Worm (Caenorhabditis elegans) whole organism, young adult: Measurements from ENCODE around the gene D1022.4.

Experiments
- C17E4.6 ChIP-seq: fragments of 200-800 bp; sonication (Bioruptor generic); IDR thresholded peaks from 2 replicates; pipeline ENCODE4 v1.3.6; 2022; ENCODE audit warnings: missing genetic modification reagents, missing genetic modification characterization, missing compliant biosample characterization
- F10E7.11 ChIP-seq: sonication (generic microtip); optimal IDR thresholded peaks from 2 replicates; lab custom pipeline; 2017; ENCODE audit warnings: mild to moderate bottlenecking, missing genetic modification characterization, moderate library complexity, missing compliant biosample characterization
- F23B12.7 ChIP-seq: sonication (generic microtip); optimal IDR thresholded peaks from 2 replicates; lab custom pipeline; 2017; ENCODE audit warnings: missing genetic modification characterization, mild to moderate bottlenecking, missing compliant biosample characterization, antibody characterized with exemption, moderate library complexity; ENCODE audit not compliant: insufficient read depth
- F33H1.4 ChIP-seq: fragments of 200-800 bp; sonication (Bioruptor generic); IDR thresholded peaks from 2 replicates; pipeline ENCODE4 v1.3.6; 2022; ENCODE audit warnings: missing genetic modification reagents, missing genetic modification characterization, missing compliant biosample characterization
- F37B4.10 ChIP-seq: fragments of 200-800 bp; sonication (Bioruptor generic); IDR thresholded peaks from 2 replicates; pipeline ENCODE4 v1.3.6; 2022; ENCODE audit warnings: missing genetic modification characterization, missing compliant biosample characterization
- F39B2.1 ChIP-seq: fragments of 200-800 bp; sonication (Bioruptor generic); IDR thresholded peaks from 2 replicates; pipeline ENCODE4 v1.3.6; 2022; ENCODE audit warnings: missing genetic modification reagents, missing genetic modification characterization, missing compliant biosample characterization
- F49E8.2 ChIP-seq: sonication (generic microtip); optimal IDR thresholded peaks from 3 replicates; lab custom pipeline; 2017; ENCODE audit warnings: missing genetic modification characterization, mild to moderate bottlenecking, missing compliant biosample characterization, antibody characterized with exemption, moderate library complexity; ENCODE audit not compliant: insufficient read depth
- F52B5.7 ChIP-seq: sonication (generic microtip); optimal IDR thresholded peaks from 2 replicates; lab custom pipeline; 2016; ENCODE audit warnings: mild to moderate bottlenecking, missing genetic modification characterization, missing compliant biosample characterization
- F57A8.1 ChIP-seq: fragments of 200-800 bp; sonication (Bioruptor generic); optimal IDR thresholded peaks from 2 replicates; lab custom pipeline; 2018; ENCODE audit warnings: mild to moderate bottlenecking, missing genetic modification characterization, moderate library complexity, missing compliant biosample characterization
- F57C9.4 ChIP-seq: sonication (generic microtip); optimal IDR thresholded peaks from 2 replicates; lab custom pipeline; 2017; ENCODE audit warnings: mild to moderate bottlenecking, missing genetic modification characterization, missing compliant biosample characterization
- T07F8.4 ChIP-seq: sonication (generic microtip); optimal IDR thresholded peaks from 2 replicates; lab custom pipeline; 2016; ENCODE audit warnings: mild to moderate bottlenecking, missing genetic modification characterization, moderate library complexity, missing compliant biosample characterization
- Y67H2A.10 ChIP-seq: fragments of 200-800 bp; sonication (Bioruptor generic); conservative IDR thresholded peaks from 2 replicates; pipeline ENCODE4 v1.3.6; 2022; ENCODE audit warnings: missing genetic modification reagents, missing genetic modification characterization, missing compliant biosample characterization
- Y95B8A.8 ChIP-seq: fragments of 200-800 bp; sonication (Bioruptor generic); IDR thresholded peaks from 2 replicates; pipeline ENCODE4 v1.3.6; 2022; ENCODE audit warnings: missing genetic modification reagents, missing genetic modification characterization, missing compliant biosample characterization
- attf-3 ChIP-seq: fragments of 200-800 bp; sonication (Bioruptor generic); conservative IDR thresholded peaks from 2 replicates; pipeline ENCODE4 v1.3.6; 2022; ENCODE audit warnings: missing genetic modification reagents, missing genetic modification characterization, missing compliant biosample characterization
- attf-5 ChIP-seq: fragments of 200-800 bp; sonication (Bioruptor generic); optimal IDR thresholded peaks from 2 replicates; lab custom pipeline; 2018; ENCODE audit warnings: mild to moderate bottlenecking, missing genetic modification characterization, missing compliant biosample characterization
- cebp-2 ChIP-seq: fragments of 200-800 bp; sonication (Bioruptor generic); IDR thresholded peaks from 2 replicates; pipeline ENCODE4 v1.3.6; 2022; ENCODE audit warnings: missing genetic modification characterization, missing compliant biosample characterization
- ceh-100 ChIP-seq: fragments of 200-800 bp; sonication (Bioruptor generic); IDR thresholded peaks from 2 replicates; pipeline ENCODE4 v1.3.6; 2022; ENCODE audit warnings: missing genetic modification reagents, missing genetic modification characterization, missing compliant biosample characterization
- ceh-27 ChIP-seq: fragments of 200-800 bp; sonication (Bioruptor generic); optimal IDR thresholded peaks from 2 replicates; lab custom pipeline; 2018; ENCODE audit warnings: mild to moderate bottlenecking, missing genetic modification characterization, moderate library complexity, missing compliant biosample characterization
- ceh-91 ChIP-seq: fragments of 200-800 bp; sonication (Bioruptor generic); IDR thresholded peaks from 2 replicates; pipeline ENCODE4 v1.3.6; 2022; ENCODE audit warnings: missing genetic modification reagents, missing genetic modification characterization, missing compliant biosample characterization
- dpl-1 ChIP-seq: fragments of 150-350 bp; optimal IDR thresholded peaks from 2 replicates; lab custom pipeline; 2014; ENCODE audit warnings: missing biosample characterization, missing genetic modification reagents, missing genetic modification characterization
- efl-1 ChIP-seq: fragments of 150-350 bp; optimal IDR thresholded peaks from 2 replicates; lab custom pipeline; 2014; ENCODE audit warnings: missing biosample characterization, missing genetic modification reagents, missing genetic modification characterization
- egl-18 ChIP-seq: fragments of 200-800 bp; sonication (Bioruptor generic); IDR thresholded peaks from 2 replicates; pipeline ENCODE4 v1.3.6; 2022; ENCODE audit warnings: missing genetic modification reagents, missing genetic modification characterization, missing compliant biosample characterization
- egl-44 ChIP-seq: fragments of 200-800 bp; sonication (Bioruptor generic); IDR thresholded peaks from 2 replicates; pipeline ENCODE4 v1.3.6; 2022; ENCODE audit warnings: missing genetic modification reagents, missing genetic modification characterization, missing compliant biosample characterization
- egrh-3 ChIP-seq: fragments of 200-800 bp; sonication (Bioruptor generic); IDR thresholded peaks from 2 replicates; pipeline ENCODE4 v1.3.6; 2022; ENCODE audit warnings: missing genetic modification reagents, missing genetic modification characterization, missing compliant biosample characterization
- fkh-3 ChIP-seq: sonication (generic microtip); optimal IDR thresholded peaks from 2 replicates; lab custom pipeline; 2016; ENCODE audit warnings: mild to moderate bottlenecking, missing genetic modification characterization, missing compliant biosample characterization
- gei-17 ChIP-seq: fragments of 200-800 bp; sonication (Bioruptor generic); optimal IDR thresholded peaks from 2 replicates; lab custom pipeline; 2018; ENCODE audit warnings: mild to moderate bottlenecking, missing genetic modification characterization, missing compliant biosample characterization
- hlh-12 ChIP-seq: sonication (generic microtip); optimal IDR thresholded peaks from 2 replicates; lab custom pipeline; 2016; ENCODE audit warnings: missing genetic modification characterization, missing compliant biosample characterization
- lin-40 ChIP-seq: sonication (generic microtip); optimal IDR thresholded peaks from 2 replicates; lab custom pipeline; 2016; ENCODE audit warnings: missing genetic modification characterization, mild to moderate bottlenecking, missing compliant biosample characterization, missing genotype, missing genetic modification reagents
- mxl-1 ChIP-seq: sonication (generic microtip); optimal IDR thresholded peaks from 2 replicates; lab custom pipeline; 2016; ENCODE audit warnings: missing genetic modification characterization, missing compliant biosample characterization
- nfya-1 ChIP-seq: sonication (generic microtip); optimal IDR thresholded peaks from 2 replicates; lab custom pipeline; 2017; ENCODE audit warnings: antibody characterized with exemption, missing compliant biosample characterization, missing genetic modification characterization, borderline replicate concordance; ENCODE audit not compliant: insufficient read depth
- nfyb-1 ChIP-seq: fragments of 200-800 bp; sonication (Bioruptor generic); IDR thresholded peaks from 2 replicates; pipeline ENCODE4 v1.3.6; 2022; ENCODE audit warnings: missing genetic modification reagents, missing genetic modification characterization, missing compliant biosample characterization
- nhr-179 ChIP-seq: sonication (generic microtip); optimal IDR thresholded peaks from 2 replicates; lab custom pipeline; 2016; ENCODE audit warnings: mild to moderate bottlenecking, missing genetic modification characterization, missing compliant biosample characterization
- nhr-27 ChIP-seq: fragments of 200-800 bp; sonication (Bioruptor generic); optimal IDR thresholded peaks from 2 replicates; lab custom pipeline; 2018; ENCODE audit warnings: mild to moderate bottlenecking, missing genetic modification characterization, moderate library complexity, missing compliant biosample characterization
- nhr-90 ChIP-seq: sonication (generic microtip); optimal IDR thresholded peaks from 2 replicates; lab custom pipeline; 2016; ENCODE audit warnings: missing genotype, mild to moderate bottlenecking, missing genetic modification characterization, missing compliant biosample characterization
- rpc-1 ChIP-seq, 2 experiments: fragments of 150-350 bp in 1 of 2; sonication (generic microtip) in 1 of 2; optimal IDR thresholded peaks; 2 replicates each; lab custom pipeline; 2014 to 2018; ENCODE audit warnings: missing biosample characterization in 1 of 2, missing genetic modification characterization in 1 of 2, missing genetic modification reagents in 1 of 2, missing genotype in 1 of 2
- sdz-38 ChIP-seq: sonication (generic microtip); optimal IDR thresholded peaks from 2 replicates; lab custom pipeline; 2016; ENCODE audit warnings: missing genotype, missing genetic modification characterization, missing compliant biosample characterization
- snpc-3.4 ChIP-seq: sonication (generic microtip); optimal IDR thresholded peaks from 2 replicates; lab custom pipeline; 2017; ENCODE audit warnings: missing genetic modification characterization, mild to moderate bottlenecking, missing compliant biosample characterization, antibody characterized with exemption, moderate library complexity, missing genotype, missing genetic modification reagents
- tbx-9 ChIP-seq: sonication (generic microtip); optimal IDR thresholded peaks from 2 replicates; lab custom pipeline; 2016; ENCODE audit warnings: borderline replicate concordance, missing genetic modification characterization, inconsistent platforms, missing compliant biosample characterization
- unc-62 ChIP-seq: fragments of 150-350 bp; optimal IDR thresholded peaks from 2 replicates; lab custom pipeline; 2014; ENCODE audit warnings: missing biosample characterization, missing genetic modification reagents, missing genetic modification characterization
- ztf-6 ChIP-seq: fragments of 200-800 bp; sonication (Bioruptor generic); IDR thresholded peaks from 2 replicates; pipeline ENCODE4 v1.3.6; 2022; ENCODE audit warnings: missing genetic modification reagents, missing genetic modification characterization, missing compliant biosample characterization

Gene D1022.4

DNA sequence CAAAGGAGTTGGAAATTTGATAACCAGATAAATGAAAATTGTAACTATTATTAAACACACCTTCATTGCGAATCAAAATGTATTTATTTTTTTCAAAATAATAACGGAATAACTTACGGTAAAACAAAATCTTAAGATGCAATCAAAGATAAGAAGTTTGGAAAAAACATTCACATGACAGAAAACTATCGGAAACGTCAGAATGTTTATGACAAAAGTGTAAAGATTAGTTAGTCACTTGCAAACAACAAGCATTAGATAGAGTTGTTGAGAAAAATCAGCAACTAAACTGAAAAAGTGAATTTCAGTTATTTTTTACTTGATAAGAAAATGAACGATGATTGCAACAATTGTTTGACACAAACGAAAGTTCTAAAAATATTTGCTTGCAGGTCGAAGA, 36.9 kb downstream of the D1022.4 start:
- TF ChIP-seq efl-1 (no peak), F49E8.2 (tag; lab: Kevin White, UChicago) (no peak), F37B4.10 (GFP tag; lab: Robert Waterston, UW) (no peak), F33H1.4 (no peak), hlh-12 (tag; lab: Kevin White, UChicago) (no peak), F10E7.11 (no peak), T07F8.4 (no peak), ztf-6 (no peak), nhr-27 (no peak)

DNA sequence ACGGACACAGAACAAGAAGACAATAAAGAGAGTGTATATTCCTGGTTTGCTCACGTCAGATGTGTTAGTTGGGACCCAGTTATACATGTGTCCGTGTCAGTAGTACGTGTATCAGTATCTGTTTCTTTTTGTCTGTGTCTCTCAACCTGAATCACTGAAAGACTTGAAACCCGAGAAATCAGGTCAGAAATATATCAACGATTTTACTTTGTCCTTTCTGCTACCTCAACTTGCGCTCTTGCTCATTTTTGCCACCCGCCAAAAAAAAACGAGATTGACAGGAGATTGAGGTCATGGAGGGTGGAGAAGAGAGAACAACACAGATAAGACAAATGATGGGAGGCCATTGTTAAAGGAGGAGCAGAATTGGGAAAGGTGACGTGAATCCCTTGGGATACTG, 37.5 kb downstream of the D1022.4 start:
- TF ChIP-seq ceh-100 (GFP tag; lab: Robert Waterston, UW) (no peak), egl-44 (GFP tag; lab: Robert Waterston, UW) (no peak), dpl-1 (GFP tag; lab: Kevin White, UChicago) (no peak), tbx-9 (no peak), F23B12.7 (tag; lab: Kevin White, UChicago) (no peak), sdz-38 (tag; lab: Kevin White, UChicago) (no peak), nhr-179 (no peak), unc-62 (GFP tag; lab: Kevin White, UChicago) (no peak), gei-17 (GFP tag; lab: Kevin White, UChicago) (no peak)

DNA sequence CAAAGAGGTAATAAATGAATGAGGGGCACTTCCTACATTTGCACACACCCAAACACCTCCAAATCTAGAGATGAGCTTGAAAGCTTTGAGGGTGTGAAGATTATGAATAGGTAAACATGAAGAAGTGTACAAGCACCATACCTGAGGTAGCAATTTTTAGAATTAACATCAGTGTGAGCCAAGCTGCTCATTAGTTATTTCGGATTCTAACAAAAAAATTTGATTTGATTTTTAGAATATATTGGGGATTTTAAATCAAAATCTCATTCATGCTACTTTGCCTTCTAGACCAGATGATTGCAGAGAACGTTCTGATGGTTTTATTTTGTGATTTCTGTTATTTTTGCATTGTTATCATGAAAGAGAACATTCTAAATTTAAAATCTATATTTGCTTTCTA, 43.3 kb downstream of the D1022.4 start:
- TF ChIP-seq Y95B8A.8 (GFP tag; lab: Robert Waterston, UW) (no peak), F52B5.7 (no peak), snpc-3.4 (tag; lab: Kevin White, UChicago) (no peak), fkh-3 (no peak), F39B2.1 (GFP tag; lab: Robert Waterston, UW) (no peak), gei-17 (GFP tag; lab: Kevin White, UChicago) (no peak), dpl-1 (GFP tag; lab: Kevin White, UChicago) (no peak), Y67H2A.10 (no peak), rpc-1 (optimal IDR thresholded peaks at IDR 0.05; lab: Kevin White, UChicago) (no peak), rpc-1 (tag; optimal IDR thresholded peaks at IDR 0.05; lab: Kevin White, UChicago) (no peak), nhr-90 (no peak), attf-5 (GFP tag; lab: Kevin White, UChicago) (no peak), lin-40 (tag; lab: Kevin White, UChicago) (no peak), T07F8.4 (no peak), attf-3 (GFP tag; lab: Robert Waterston, UW) (no peak), cebp-2 (GFP tag; lab: Robert Waterston, UW) (no peak), F57A8.1 (GFP tag; lab: Kevin White, UChicago) (no peak), ceh-27 (GFP tag; lab: Kevin White, UChicago) (no peak)
- TF ChIP-seq, all 124 proteins: peak for 0

DNA sequence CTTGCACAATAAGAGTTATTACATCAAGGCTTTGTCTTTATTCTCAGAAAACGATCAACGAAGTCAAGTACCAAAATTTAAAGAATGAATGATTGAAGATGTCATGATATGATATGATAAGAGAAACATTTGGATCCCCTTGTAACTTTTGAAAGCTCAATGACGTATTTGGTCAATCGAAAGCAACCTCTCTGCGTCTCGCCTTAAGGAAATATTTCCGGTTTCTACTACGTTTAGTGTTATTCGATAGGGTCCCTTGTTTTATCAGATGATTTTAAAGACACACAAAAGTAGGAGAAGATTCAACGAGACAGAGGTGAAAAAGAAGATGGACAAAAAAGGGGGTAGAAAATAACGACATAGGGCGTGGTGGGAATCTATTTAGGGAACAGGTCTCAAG, 43.8 kb downstream of the D1022.4 start:
- no peak for TF ChIP-seq ceh-91 (GFP tag; lab: Robert Waterston, UW)
- TF ChIP-seq lin-40 (tag; lab: Kevin White, UChicago) = no peak
- no peak for TF ChIP-seq F57C9.4 (tag; lab: Kevin White, UChicago)
- no peak for TF ChIP-seq egrh-3
- no peak for TF ChIP-seq C17E4.6
- no peak for TF ChIP-seq nfya-1 (tag; lab: Kevin White, UChicago)
- TF ChIP-seq mxl-1 (tag; lab: Kevin White, UChicago) = no peak
- no peak for TF ChIP-seq egl-18
- no peak for TF ChIP-seq nfyb-1 (GFP tag; lab: Robert Waterston, UW)
